Fruit fly (Drosophila melanogaster): Measurements from ENCODE around the gene CG43090.

DNA sequence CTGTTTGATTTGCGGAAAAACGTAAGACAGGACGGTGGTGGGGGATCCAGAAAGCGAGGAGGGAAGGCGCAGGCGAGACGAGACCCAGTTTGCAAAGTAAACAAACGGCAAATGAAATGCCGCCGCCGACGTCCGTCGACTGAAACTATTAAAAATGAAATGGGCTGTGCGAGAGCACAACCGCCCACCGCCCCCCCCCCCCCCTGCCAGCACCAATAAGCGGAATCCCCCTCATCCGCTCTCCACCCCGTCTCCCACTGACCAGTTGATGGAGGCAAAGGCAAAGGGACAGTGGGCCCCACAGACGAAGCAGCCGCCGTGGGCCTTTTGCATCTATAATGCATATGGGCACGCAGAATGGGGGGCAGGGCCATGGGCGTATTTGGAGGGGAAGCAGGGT lies 32.9 kb downstream of the CG43090 start:
- TF ChIP-seq Myc (optimal IDR thresholded peaks at IDR 0.05) = no peak
- TF ChIP-seq insv (optimal IDR thresholded peaks at IDR 0.05) = no peak

All from Kc167 (cell line).